Worm (Caenorhabditis elegans): ENCODE data around the gene srh-135.

DNA sequence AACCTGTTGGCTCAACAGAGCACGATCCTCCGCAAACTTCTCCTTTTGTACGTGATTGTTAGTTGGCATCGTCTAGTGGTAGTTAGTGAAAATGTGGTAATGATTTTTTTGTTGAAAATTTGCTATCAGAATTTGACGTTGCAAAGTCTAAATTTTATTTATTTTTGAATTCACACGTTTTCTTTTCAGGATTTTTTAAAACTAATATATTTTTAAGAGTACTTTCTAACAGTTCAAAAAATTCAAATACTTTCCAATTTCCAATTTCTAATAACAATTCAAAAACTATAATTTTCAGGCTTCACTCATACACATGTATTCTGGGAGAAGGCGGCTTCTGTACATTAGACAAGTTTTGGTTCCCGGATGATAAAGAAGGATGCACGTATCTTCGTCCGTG, 7.5 kb upstream of the srh-135 start, which contains the start of gene ubxn-5:
- TF ChIP-seq lin-1 (GFP tag; IDR thresholded peaks at IDR 0.05) (no peak), pqm-1 (tag; optimal IDR thresholded peaks at IDR 0.05) (no peak)

All from whole organism, L4 larva.